Fruit fly (Drosophila melanogaster): ENCODE data around the gene CG10366.
A peak's percentile ranks its signal among the peaks of the same experiment; 100 is the strongest.

Gene CG10366

dm6 chr2L:19586436-19587333 lies 2.6 kb downstream of the CG10366 start, which contains the start of gene Lar (continued):
- TF ChIP-seq CG10147 (GFP tag; optimal IDR thresholded peaks at IDR 0.05) (peak; percentile 39), trh (GFP tag; optimal IDR thresholded peaks at IDR 0.05) (peak; percentile 26), HHEX (GFP tag; optimal IDR thresholded peaks at IDR 0.05) (peak; percentile 10), grau (tag; optimal IDR thresholded peaks at IDR 0.05) (peak; percentile 66), Max (GFP tag; optimal IDR thresholded peaks at IDR 0.05) (no peak), al (GFP tag; IDR thresholded peaks at IDR 0.05) (peak; percentile 43; the same call in 1 of the 2 replicates), CG2712 (tag; optimal IDR thresholded peaks at IDR 0.05) (peak; percentile 67), shn (GFP tag; optimal IDR thresholded peaks at IDR 0.05) (peak; percentile 71), nmo (GFP tag; optimal IDR thresholded peaks at IDR 0.05) (peak; percentile 70), sisA (GFP tag; IDR thresholded peaks at IDR 0.05) (peak; percentile 57), CG1602 (GFP tag; optimal IDR thresholded peaks at IDR 0.05) (peak; percentile 46), CG10366 (GFP tag; IDR thresholded peaks at IDR 0.05) (peak; percentile 73; the same call in 1 of the 2 replicates), jing (GFP tag; optimal IDR thresholded peaks at IDR 0.05) (no peak), CG11085 (GFP tag; IDR thresholded peaks at IDR 0.05) (no peak), Drgx (GFP tag; IDR thresholded peaks at IDR 0.05) (peak; percentile 35), CG15073 (GFP tag; optimal IDR thresholded peaks at IDR 0.05) (no peak), zf30C (GFP tag; optimal IDR thresholded peaks at IDR 0.05) (no peak), pros (GFP tag; optimal IDR thresholded peaks at IDR 0.05) (no peak), CG8388 (GFP tag; optimal IDR thresholded peaks at IDR 0.05) (peak; percentile 42), usp (GFP tag; optimal IDR thresholded peaks at IDR 0.05) (no peak), CG3281 (GFP tag; optimal IDR thresholded peaks at IDR 0.05) (peak; percentile 66), CG18619 (GFP tag; optimal IDR thresholded peaks at IDR 0.05) (peak; percentile 74), CG4854 (GFP tag; optimal IDR thresholded peaks at IDR 0.05) (peak; percentile 39), zen (tag; optimal IDR thresholded peaks at IDR 0.05) (peak; percentile 42), CrebB (tag; optimal IDR thresholded peaks at IDR 0.05) (no peak), inv (GFP tag; IDR thresholded peaks at IDR 0.05; ENCODE audit: partially characterized antibody) (no peak), sens (GFP tag) (peak; percentile 96), CG13775 (GFP tag; optimal IDR thresholded peaks at IDR 0.05) (peak; percentile 48), CoRest (tag; optimal IDR thresholded peaks at IDR 0.05) (peak; percentile 57), pho (GFP tag; optimal IDR thresholded peaks at IDR 0.05) (peak; percentile 70), Rfx (GFP tag; IDR thresholded peaks at IDR 0.05) (peak; percentile 79), CG8765 (GFP tag; IDR thresholded peaks at IDR 0.05) (no peak), rib (GFP tag; IDR thresholded peaks at IDR 0.05) (no peak), CG13123 (GFP tag; optimal IDR thresholded peaks at IDR 0.05) (no peak), CG4730 (GFP tag; IDR thresholded peaks at IDR 0.05) (0 out of 2 replicates have a peak, but pooled peaks have one; percentile 9), CG12769 (tag; optimal IDR thresholded peaks at IDR 0.05) (peak; percentile 40), eve (GFP tag; optimal IDR thresholded peaks at IDR 0.05) (no peak), CG14014 (GFP tag; IDR thresholded peaks at IDR 0.05) (peak; percentile 43; the same call in 1 of the 2 replicates), fu2 (GFP tag; optimal IDR thresholded peaks at IDR 0.05) (peak; percentile 60), CG7987 (GFP tag; optimal IDR thresholded peaks at IDR 0.05) (peak; percentile 39), CG7556 (GFP tag; optimal IDR thresholded peaks at IDR 0.05) (peak; percentile 63), crol (GFP tag; IDR thresholded peaks at IDR 0.05) (no peak), YL-1 (GFP tag; optimal IDR thresholded peaks at IDR 0.05) (peak; percentile 15), nerfin-2 (GFP tag; IDR thresholded peaks at IDR 0.05; ENCODE audit: partially characterized antibody) (no peak), hb (GFP tag; IDR thresholded peaks at IDR 0.05; ENCODE audit: partially characterized antibody) (no peak), jigr1 (GFP tag; IDR thresholded peaks at IDR 0.05) (no peak; the same call in 2 of the 3 replicates), CG14050 (GFP tag; IDR thresholded peaks at IDR 0.05) (no peak), CG8281 (tag; optimal IDR thresholded peaks at IDR 0.05) (no peak), CG10959 (GFP tag; IDR thresholded peaks at IDR 0.05) (no peak)

Measured in whole organism, embryonic.